Fruit fly (Drosophila melanogaster) whole organism, prepupa: ENCODE results near the gene APP-BP1.

Experiments
- Blimp-1 ChIP-seq: fragments of 200-800 bp; sonication (Bioruptor generic); optimal IDR thresholded peaks from 3 replicates; lab custom pipeline; 2017; ENCODE audit warnings: missing biosample characterization, missing genetic modification characterization, mild to moderate bottlenecking, moderate library complexity, missing genetic modification reagents
- CG10669 ChIP-seq: fragments of 200-800 bp; sonication (Bioruptor generic); optimal IDR thresholded peaks from 3 replicates; lab custom pipeline; 2018; ENCODE audit warnings: missing biosample characterization, mild to moderate bottlenecking, missing genetic modification characterization, moderate library complexity
- CG11294 ChIP-seq: fragments of 200-800 bp; sonication (Bioruptor generic); IDR thresholded peaks from 2 replicates; pipeline ENCODE4 v1.3.6; 2022; ENCODE audit warnings: missing biosample characterization, missing genetic modification characterization
- CG11762 ChIP-seq: fragments of 200-800 bp; sonication (Bioruptor generic); optimal IDR thresholded peaks from 3 replicates; lab custom pipeline; 2016; ENCODE audit warnings: missing biosample characterization, missing genetic modification characterization; ENCODE audit not compliant: insufficient read depth
- CG11902 ChIP-seq: fragments of 200-800 bp; sonication (Bioruptor generic); optimal IDR thresholded peaks from 3 replicates; lab custom pipeline; 2016; ENCODE audit warnings: missing biosample characterization, missing genetic modification characterization
- CG15336 ChIP-seq: fragments of 200-800 bp; sonication (Bioruptor generic); IDR thresholded peaks from 2 replicates; pipeline ENCODE4 v1.3.6; 2022; ENCODE audit warnings: missing biosample characterization, missing genetic modification characterization
- CG1621 ChIP-seq: fragments of 200-800 bp; sonication (Bioruptor generic); optimal IDR thresholded peaks from 3 replicates; lab custom pipeline; 2018; ENCODE audit warnings: missing biosample characterization, mild to moderate bottlenecking, missing genetic modification characterization
- CG16779 ChIP-seq: fragments of 200-800 bp; sonication (Bioruptor generic); optimal IDR thresholded peaks from 3 replicates; lab custom pipeline; 2017; ENCODE audit warnings: missing biosample characterization, mild to moderate bottlenecking, missing genetic modification characterization
- CG3032 ChIP-seq: fragments of 200-800 bp; optimal IDR thresholded peaks from 2 replicates; lab custom pipeline; 2019; ENCODE audit warnings: missing biosample characterization, mild to moderate bottlenecking, missing genetic modification characterization, moderate library complexity
- CG31627 ChIP-seq: fragments of 200-800 bp; sonication (Bioruptor generic); optimal IDR thresholded peaks from 3 replicates; lab custom pipeline; 2016; ENCODE audit warnings: missing biosample characterization, missing genetic modification characterization
- CG6163 ChIP-seq: fragments of 200-800 bp; sonication (Bioruptor generic); IDR thresholded peaks from 3 replicates; pipeline ENCODE4 v1.3.6; 2022; ENCODE audit warnings: missing biosample characterization, missing genetic modification characterization
- CG6792 ChIP-seq: fragments of 200-800 bp; sonication (Bioruptor generic); optimal IDR thresholded peaks from 3 replicates; lab custom pipeline; 2016; ENCODE audit warnings: missing biosample characterization, missing genetic modification characterization
- CG6808 ChIP-seq: fragments of 200-800 bp; sonication (Bioruptor generic); optimal IDR thresholded peaks from 3 replicates; lab custom pipeline; 2017; ENCODE audit warnings: missing biosample characterization, missing genetic modification characterization, mild to moderate bottlenecking, moderate library complexity, missing genetic modification reagents
- CG6854 ChIP-seq: fragments of 200-800 bp; sonication (Bioruptor generic); optimal IDR thresholded peaks from 2 replicates; lab custom pipeline; 2017; ENCODE audit warnings: missing biosample characterization, mild to moderate bottlenecking, missing genetic modification characterization
- CG8119 ChIP-seq: fragments of 200-800 bp; sonication (Bioruptor generic); IDR thresholded peaks from 3 replicates; pipeline ENCODE4 v1.3.6; 2022; ENCODE audit warnings: missing biosample characterization, missing genetic modification characterization
- CG8632 ChIP-seq: fragments of 200-800 bp; sonication (Bioruptor generic); optimal IDR thresholded peaks from 3 replicates; lab custom pipeline; 2016; ENCODE audit warnings: missing biosample characterization, missing genetic modification characterization
- CG9139 ChIP-seq: fragments of 200-800 bp; sonication (Bioruptor generic); optimal IDR thresholded peaks from 3 replicates; lab custom pipeline; 2017; ENCODE audit warnings: missing biosample characterization, mild to moderate bottlenecking, missing genetic modification characterization
- Eip75B ChIP-seq: fragments of 200-800 bp; sonication (Bioruptor generic); optimal IDR thresholded peaks from 3 replicates; lab custom pipeline; 2016; ENCODE audit warnings: missing biosample characterization, missing genetic modification characterization
- Ets21C ChIP-seq: fragments of 200-800 bp; sonication (Bioruptor generic); optimal IDR thresholded peaks from 3 replicates; lab custom pipeline; 2016; ENCODE audit warnings: missing biosample characterization, missing genetic modification characterization
- Gug ChIP-seq: fragments of 200-800 bp; sonication (Bioruptor generic); IDR thresholded peaks from 2 replicates; pipeline ENCODE4 v1.3.6; 2022; ENCODE audit warnings: missing biosample characterization, missing genetic modification characterization
- Hr38 ChIP-seq: sonication (Bioruptor generic); optimal IDR thresholded peaks from 2 replicates; lab custom pipeline; 2016; ENCODE audit warnings: missing biosample characterization, missing genetic modification characterization
- Hr39 ChIP-seq: fragments of 200-800 bp; sonication (Bioruptor generic); optimal IDR thresholded peaks from 2 replicates; lab custom pipeline; 2016; ENCODE audit warnings: missing biosample characterization, missing genetic modification characterization
- Hr4 ChIP-seq: fragments of 200-800 bp; sonication (Bioruptor generic); optimal IDR thresholded peaks from 3 replicates; lab custom pipeline; 2016; ENCODE audit warnings: missing biosample characterization, missing genetic modification characterization
- Lpt ChIP-seq: fragments of 200-800 bp; sonication (Bioruptor generic); optimal IDR thresholded peaks from 3 replicates; lab custom pipeline; 2016; ENCODE audit warnings: missing biosample characterization, missing genetic modification characterization
- Met ChIP-seq: fragments of 200-800 bp; sonication (Bioruptor generic); optimal IDR thresholded peaks from 3 replicates; lab custom pipeline; 2016; ENCODE audit warnings: missing biosample characterization, missing genetic modification characterization
- OdsH ChIP-seq: fragments of 200-800 bp; sonication (Bioruptor generic); optimal IDR thresholded peaks from 3 replicates; lab custom pipeline; 2016; ENCODE audit warnings: missing biosample characterization, missing genetic modification characterization
- Smox ChIP-seq: fragments of 200-800 bp; sonication (Bioruptor generic); optimal IDR thresholded peaks from 3 replicates; lab custom pipeline; 2016; ENCODE audit warnings: missing biosample characterization, missing genetic modification characterization
- Sox102F ChIP-seq: fragments of 200-800 bp; sonication (Bioruptor generic); optimal IDR thresholded peaks from 2 replicates; lab custom pipeline; 2016; ENCODE audit warnings: missing biosample characterization, mild to moderate bottlenecking, missing genetic modification characterization
- Sox14 ChIP-seq: fragments of 200-800 bp; sonication (Bioruptor generic); optimal IDR thresholded peaks from 3 replicates; lab custom pipeline; 2016; ENCODE audit warnings: missing biosample characterization, missing genetic modification characterization
- Sox15 ChIP-seq: fragments of 200-800 bp; sonication (Bioruptor generic); optimal IDR thresholded peaks from 3 replicates; lab custom pipeline; 2016; ENCODE audit warnings: missing biosample characterization, missing genetic modification characterization
- achi ChIP-seq: fragments of 200-800 bp; sonication (Bioruptor generic); optimal IDR thresholded peaks from 3 replicates; lab custom pipeline; 2016; ENCODE audit warnings: missing biosample characterization, missing genetic modification characterization
- acj6 ChIP-seq: fragments of 200-800 bp; sonication (Bioruptor generic); optimal IDR thresholded peaks from 3 replicates; lab custom pipeline; 2016; ENCODE audit warnings: missing biosample characterization, missing genetic modification characterization
- cyc ChIP-seq: fragments of 200-800 bp; sonication (Bioruptor generic); optimal IDR thresholded peaks from 3 replicates; lab custom pipeline; 2016; ENCODE audit warnings: missing biosample characterization, missing genetic modification characterization
- dac ChIP-seq: fragments of 200-800 bp; sonication (Bioruptor generic); optimal IDR thresholded peaks from 2 replicates; lab custom pipeline; 2017; ENCODE audit warnings: missing biosample characterization, mild to moderate bottlenecking, missing genetic modification characterization
- dsx ChIP-seq: fragments of 200-800 bp; optimal IDR thresholded peaks from 3 replicates; lab custom pipeline; 2019; ENCODE audit warnings: missing biosample characterization, mild to moderate bottlenecking, missing genetic modification characterization, moderate library complexity; ENCODE audit not compliant: poor library complexity, severe bottlenecking
- eg ChIP-seq: fragments of 200-800 bp; sonication (Bioruptor generic); IDR thresholded peaks from 3 replicates; pipeline ENCODE4 v1.3.6; 2022; ENCODE audit warnings: missing biosample characterization, missing genetic modification characterization
- esn ChIP-seq: fragments of 200-800 bp; sonication (Bioruptor generic); optimal IDR thresholded peaks from 2 replicates; lab custom pipeline; 2016; ENCODE audit warnings: missing biosample characterization, mild to moderate bottlenecking, missing genetic modification characterization, moderate library complexity
- fd59A ChIP-seq: fragments of 200-800 bp; sonication (Bioruptor generic); optimal IDR thresholded peaks from 2 replicates; lab custom pipeline; 2017; ENCODE audit warnings: missing biosample characterization, mild to moderate bottlenecking, missing genetic modification characterization, missing genetic modification reagents
- fd85E ChIP-seq: fragments of 200-800 bp; sonication (Bioruptor generic); optimal IDR thresholded peaks from 3 replicates; lab custom pipeline; 2016; ENCODE audit warnings: missing biosample characterization, missing genetic modification characterization
- lz ChIP-seq: fragments of 200-800 bp; sonication (Bioruptor generic); optimal IDR thresholded peaks from 3 replicates; lab custom pipeline; 2016; ENCODE audit warnings: missing biosample characterization, missing genetic modification characterization
- net ChIP-seq: fragments of 200-800 bp; sonication (Bioruptor generic); optimal IDR thresholded peaks from 3 replicates; lab custom pipeline; 2016; ENCODE audit warnings: missing biosample characterization, missing genetic modification characterization
- pdm3 ChIP-seq: fragments of 200-800 bp; sonication (Bioruptor generic); optimal IDR thresholded peaks from 3 replicates; lab custom pipeline; 2016; ENCODE audit warnings: missing biosample characterization, missing genetic modification characterization
- spab ChIP-seq: fragments of 200-800 bp; sonication (Bioruptor generic); optimal IDR thresholded peaks from 2 replicates; lab custom pipeline; 2017; ENCODE audit warnings: missing biosample characterization, mild to moderate bottlenecking, missing genetic modification characterization, missing genetic modification reagents
- ss ChIP-seq, 2 experiments: fragments of 200-800 bp; sonication (Bioruptor generic); optimal IDR thresholded peaks; 2 replicates in 1 of 2; 3 replicates in 1 of 2; lab custom pipeline; 2017 to 2018; ENCODE audit warnings: mild to moderate bottlenecking in 2 of 2, missing biosample characterization in 2 of 2, missing genetic modification characterization in 2 of 2, moderate library complexity in 1 of 2
- svp ChIP-seq: fragments of 200-800 bp; sonication (Bioruptor generic); peaks from one replicate; lab custom pipeline; 2016; ENCODE audit warnings: missing biosample characterization, missing genetic modification characterization
- topi ChIP-seq: fragments of 200-800 bp; sonication (Bioruptor generic); optimal IDR thresholded peaks from 3 replicates; lab custom pipeline; 2016; ENCODE audit warnings: missing biosample characterization, missing genetic modification characterization

APP-BP1 gene

dm6 chr3L:11052760-11053259, 45.4 kb upstream of the APP-BP1 start (continued):
- no peak for TF ChIP-seq CG11762 (GFP tag; lab: Kevin White, UChicago)
- peak; percentile 69 for TF ChIP-seq CG15336
- no peak for TF ChIP-seq fd59A
- no peak for TF ChIP-seq ss (GFP tag; optimal IDR thresholded peaks at IDR 0.05; lab: Kevin White, UChicago)
- TF ChIP-seq CG3032 = no peak
- peak; percentile 29 for TF ChIP-seq CG16779 (tag; lab: Kevin White, UChicago)
- TF ChIP-seq cyc = no peak
- no peak for TF ChIP-seq acj6

DNA sequence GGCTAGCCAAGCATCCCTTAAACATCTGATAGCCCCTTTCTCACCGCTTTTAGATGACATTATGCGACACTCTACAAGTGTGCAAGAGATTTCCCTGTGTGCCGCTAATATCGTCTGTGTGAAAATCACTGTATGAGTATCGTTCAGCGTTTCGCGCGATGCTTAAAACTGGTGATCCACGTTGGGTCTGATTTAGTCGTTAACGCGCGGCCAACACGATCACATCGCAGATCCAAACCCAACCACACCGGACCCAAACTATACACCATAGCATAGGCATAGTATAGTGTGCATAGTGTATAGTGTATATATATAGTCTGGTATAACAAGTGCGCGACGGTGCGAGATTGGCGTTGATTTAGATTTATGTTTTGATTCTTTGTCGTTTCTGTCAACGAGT, 44.4 kb upstream of the APP-BP1 start, which contains the start of gene CG7888:
Gene CG7888, plus strand, starts transcription at position 193 of the 400 bp plus-strand sequence.
- TF ChIP-seq net (GFP tag; lab: Kevin White, UChicago) (no peak), Lpt (no peak), CG15336 (0 out of 2 replicates have a peak, but pooled peaks have one; percentile 11), achi (no peak)

DNA sequence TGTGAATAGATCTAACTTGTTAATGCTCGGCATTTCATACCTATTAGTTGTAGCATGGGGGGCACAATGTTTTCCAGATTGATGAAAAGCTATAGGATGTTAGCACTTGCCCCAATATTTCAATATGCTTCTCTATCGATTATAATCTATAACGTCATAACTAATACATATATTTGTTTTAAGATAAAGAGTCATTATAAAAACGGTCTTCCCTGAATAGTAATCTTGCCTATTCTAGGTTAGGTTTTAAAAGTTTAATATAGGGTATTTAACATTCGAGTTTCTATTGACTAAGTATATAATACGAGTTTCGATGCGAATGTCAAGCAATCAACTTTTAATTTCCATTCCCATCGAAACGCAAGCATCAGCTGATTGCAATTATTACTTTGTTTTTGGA, 37.0 kb upstream of the APP-BP1 start, which contains the start of the genes CG6321 and Blos2:
Gene CG6321, minus strand, starts transcription at position 25 of the 400 bp plus-strand sequence.
Gene Blos2, plus strand, starts transcription at position 372 of the 400 bp plus-strand sequence.
- TF ChIP-seq CG6163 (GFP tag; lab: Robert Waterston, UW) (peak; percentile 70), topi (GFP tag; lab: Kevin White, UChicago) (peak; percentile 79), Hr38 (no peak), Eip75B (GFP tag; lab: Kevin White, UChicago) (peak; percentile 67), CG6808 (peak; percentile 66), Met (GFP tag; lab: Kevin White, UChicago) (peak; percentile 79), Hr39 (GFP tag; lab: Kevin White, UChicago) (peak; percentile 65), fd59A (peak; percentile 44), acj6 (peak; percentile 73), Hr4 (GFP tag; lab: Kevin White, UChicago) (peak; percentile 80), CG11762 (GFP tag; lab: Kevin White, UChicago) (peak; percentile 35), CG3032 (peak; percentile 73), CG9139 (GFP tag; lab: Kevin White, UChicago) (peak; percentile 65), CG8632 (GFP tag; lab: Kevin White, UChicago) (peak; percentile 60), CG15336 (peak; percentile 85), CG10669 (GFP tag; lab: Kevin White, UChicago) (peak; percentile 58), eg (GFP tag; lab: Robert Waterston, UW) (no peak; the same call in 1 of the 3 replicates), spab (peak; percentile 43), net (GFP tag; lab: Kevin White, UChicago) (peak; percentile 70), Ets21C (GFP tag; lab: Kevin White, UChicago) (peak; percentile 35), dac (GFP tag; lab: Kevin White, UChicago) (peak; percentile 13), CG1621 (tag; lab: Kevin White, UChicago) (no peak), Sox102F (peak; percentile 66), svp (GFP tag; lab: Kevin White, UChicago) (no peak), CG31627 (GFP tag; lab: Kevin White, UChicago) (peak; percentile 72), Sox15 (GFP tag; lab: Kevin White, UChicago) (peak; percentile 20), cyc (peak; percentile 63), OdsH (peak; percentile 78), Gug (peak; percentile 41), pdm3 (peak; percentile 78), fd85E (GFP tag; lab: Kevin White, UChicago) (no peak), CG6792 (GFP tag; lab: Kevin White, UChicago) (peak; percentile 75), CG6854 (GFP tag; lab: Kevin White, UChicago) (peak; percentile 19), Sox14 (peak; percentile 76), esn (GFP tag; lab: Kevin White, UChicago) (peak; percentile 85), Blimp-1 (GFP tag; lab: Kevin White, UChicago) (peak; percentile 9), CG11902 (GFP tag; lab: Kevin White, UChicago) (peak; percentile 43), Smox (GFP tag; lab: Kevin White, UChicago) (peak; percentile 75), lz (GFP tag; lab: Kevin White, UChicago) (peak; percentile 76), dsx (peak; percentile 83), CG11294 (GFP tag; lab: Robert Waterston, UW) (peak; percentile 41; the same call in 1 of the 2 replicates), CG8119 (peak; percentile 81; the same call in 2 of the 3 replicates), ss (GFP tag; optimal IDR thresholded peaks at IDR 0.05; lab: Kevin White, UChicago) (peak; percentile 52 to 62), Lpt (peak; percentile 61)
